Worm (Caenorhabditis elegans) whole organism, dauer: ENCODE results near the gene eif-2A.
"Not testable (repeated sequence)": the region's sequence is repeated elsewhere in the genome, so short reads cannot be mapped to it uniquely, and the experiment has no call there.

Experiments
- unc-62 ChIP-seq: sonication (generic microtip); optimal IDR thresholded peaks from 2 replicates; lab custom pipeline; 2017; ENCODE audit warnings: missing biosample characterization, missing genetic modification reagents, missing genetic modification characterization

Gene eif-2A

DNA sequence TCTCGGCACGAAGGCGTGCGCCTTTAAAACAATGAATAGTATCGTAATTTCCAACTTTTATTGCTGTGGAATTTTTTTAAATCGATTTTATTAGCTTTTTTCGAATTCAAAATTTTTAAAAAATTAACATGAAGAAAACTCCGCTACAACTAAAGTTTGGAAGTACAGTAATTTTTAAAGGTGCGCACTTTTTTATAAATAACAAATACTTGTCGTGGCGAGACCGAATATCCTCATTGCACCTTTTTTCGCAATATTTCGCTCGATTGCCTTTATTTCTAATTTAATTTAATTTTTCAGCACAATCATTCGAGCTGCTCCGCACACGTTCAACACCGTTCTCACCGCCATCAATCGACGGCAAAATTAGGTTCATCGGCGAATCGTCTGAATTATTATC is 25.7 kb upstream of the eif-2A start, which contains the start of the genes T09F3.2 and T09F3.7:
Gene T09F3.2 (plus strand): TSS at position 301 of the 400 bp plus-strand sequence.
Gene T09F3.7 (plus strand): TSS at position 315 of the 400 bp plus-strand sequence.
- TF ChIP-seq unc-62 (GFP tag; lab: Kevin White, UChicago), result no peak

ce11 chrII:10393282-10394179 is 23.1 kb upstream of the eif-2A start, which contains the start of gene gpd-1:
gpd-1 (plus strand) TSS chrII:10394129.
- no peak for TF ChIP-seq unc-62 (GFP tag; lab: Kevin White, UChicago)

ce11 chrII:10395303-10395757 is 21.3 kb upstream of the eif-2A start, which contains the start of gene T09F3.4:
T09F3.4 (plus strand) TSS chrII:10395707.
- no peak for TF ChIP-seq unc-62 (GFP tag; lab: Kevin White, UChicago)

DNA sequence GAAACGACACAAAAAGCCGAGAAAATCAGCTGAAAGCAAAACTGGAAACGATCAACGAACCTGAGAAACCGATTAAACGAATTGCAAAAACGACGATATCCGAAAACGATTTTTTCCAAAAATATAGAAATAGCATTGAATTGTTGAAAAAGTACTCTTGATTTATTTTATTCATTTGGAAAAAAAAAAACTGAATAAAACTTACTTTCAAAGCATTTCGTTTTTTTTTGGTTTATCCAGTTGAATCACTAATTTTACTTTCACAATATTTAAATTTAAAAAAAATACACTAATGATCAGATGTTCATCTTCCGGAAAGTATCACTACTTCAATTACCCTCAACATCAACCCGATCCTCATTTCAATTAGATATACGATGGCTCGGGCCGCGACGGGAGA is 20.0 kb upstream of the eif-2A start, which contains the start of gene T09F3.5:
Gene T09F3.5 (plus strand): TSS at position 301 of the 400 bp plus-strand sequence.
- TF ChIP-seq unc-62 (GFP tag; lab: Kevin White, UChicago), result no peak

DNA sequence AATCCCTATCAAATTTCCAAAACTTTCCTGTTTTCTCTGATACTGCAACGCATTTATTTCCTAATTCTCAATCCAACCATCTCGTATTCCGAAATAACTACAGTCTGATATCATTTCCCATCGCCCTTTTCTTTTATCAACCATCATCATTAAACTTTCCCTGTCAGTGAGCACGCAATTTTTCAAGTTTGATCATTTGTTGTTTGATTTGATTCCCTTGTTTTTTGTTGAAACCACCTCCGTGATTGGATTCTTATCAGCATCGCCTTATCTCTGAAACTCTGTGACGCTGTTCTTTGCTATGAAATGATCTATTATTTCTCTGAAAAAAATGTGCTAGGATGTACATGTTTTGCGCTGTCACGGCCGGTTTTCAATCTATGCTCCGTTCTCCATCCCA is 13.6 kb upstream of the eif-2A start:
- TF ChIP-seq unc-62 (GFP tag; lab: Kevin White, UChicago), result no peak

DNA sequence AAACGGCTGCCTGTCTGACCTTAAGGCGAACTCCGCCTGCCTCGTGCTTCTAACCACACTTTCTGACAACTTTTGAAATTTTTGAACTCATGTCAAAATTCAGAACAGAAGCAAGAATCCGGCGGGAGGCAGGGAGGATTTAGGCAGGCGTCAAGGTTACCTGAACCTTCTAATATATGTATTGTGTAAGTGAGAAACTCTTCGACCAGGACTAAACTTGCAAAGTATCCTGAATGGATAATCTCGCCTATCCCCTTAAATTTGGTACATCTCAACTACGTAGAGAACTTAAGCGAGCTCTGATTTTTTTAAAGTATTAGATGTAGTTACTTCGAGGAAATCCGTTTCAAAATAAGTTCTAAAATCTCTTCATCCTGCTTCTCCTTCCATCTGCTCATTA is 5.6 kb upstream of the eif-2A start, which contains the start of gene E04D5.5:
Gene E04D5.5 (plus strand): TSS at position 301 of the 400 bp plus-strand sequence.
- no peak for TF ChIP-seq unc-62 (GFP tag; lab: Kevin White, UChicago)

DNA sequence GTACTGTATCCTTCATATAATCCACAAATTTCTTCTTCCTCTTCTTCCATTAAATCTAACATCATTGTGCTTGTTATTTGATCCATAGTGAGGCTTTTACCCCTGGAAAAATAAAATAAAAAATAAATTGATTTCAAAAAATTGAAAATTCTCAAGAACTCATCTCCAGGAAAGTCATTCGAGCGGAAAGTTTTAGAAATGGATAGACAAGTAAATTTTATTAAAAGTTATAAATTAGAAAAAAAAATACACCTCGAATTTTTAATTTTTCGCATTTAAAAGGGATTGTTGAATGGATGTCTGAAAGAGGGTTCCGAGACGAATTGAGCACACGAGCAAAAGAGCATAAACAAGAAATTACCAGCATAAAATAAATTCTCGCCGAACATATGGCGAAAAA is 5.3 kb downstream of the eif-2A start, which contains the start of gene frpr-21:
Gene frpr-21 (minus strand): TSS at position 101 of the 400 bp plus-strand sequence.
- TF ChIP-seq unc-62 (GFP tag; lab: Kevin White, UChicago), result no peak

DNA sequence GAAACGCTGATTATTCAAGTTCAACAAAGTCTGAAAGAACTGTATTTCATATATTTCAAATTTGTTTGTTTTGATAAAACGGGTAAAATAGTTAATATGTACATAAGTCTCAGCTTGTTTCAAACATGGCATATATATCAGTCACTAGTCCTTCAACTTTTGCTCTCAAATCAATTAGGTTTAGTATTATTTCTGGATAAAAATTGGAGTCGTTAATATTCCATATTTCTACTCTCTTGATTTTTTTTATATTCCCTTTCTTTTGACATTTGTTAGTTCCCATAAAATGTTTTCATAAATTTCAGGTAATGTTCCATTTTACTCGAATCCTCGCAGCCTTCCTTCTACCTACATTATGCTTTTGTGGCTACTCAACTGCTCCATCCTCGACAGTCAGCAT is 19.2 kb downstream of the eif-2A start, which contains the start of gene cut-4:
Gene cut-4 (plus strand): TSS at position 301 of the 400 bp plus-strand sequence.
- TF ChIP-seq unc-62 (GFP tag; lab: Kevin White, UChicago), result no peak

DNA sequence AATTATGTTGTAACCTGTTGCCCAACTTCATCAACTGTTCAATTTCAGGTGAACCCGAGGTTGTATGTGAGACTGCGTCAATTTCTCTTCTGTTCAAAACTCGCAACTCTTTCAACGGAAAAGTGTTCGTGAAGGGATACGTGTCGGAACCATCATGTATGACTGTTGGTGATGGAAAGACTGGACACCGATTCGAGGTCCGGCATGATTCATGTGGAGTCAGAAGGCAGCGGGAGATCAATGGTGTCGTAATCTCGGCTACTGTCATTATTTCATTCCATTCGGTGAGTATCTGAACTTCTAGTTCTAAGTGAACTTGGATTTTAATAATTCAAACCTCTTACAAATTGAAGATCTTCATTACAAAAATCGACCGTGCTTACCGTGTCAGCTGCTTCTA is 21.2 kb downstream of the eif-2A start:
- TF ChIP-seq unc-62 (GFP tag; lab: Kevin White, UChicago), result no peak

DNA sequence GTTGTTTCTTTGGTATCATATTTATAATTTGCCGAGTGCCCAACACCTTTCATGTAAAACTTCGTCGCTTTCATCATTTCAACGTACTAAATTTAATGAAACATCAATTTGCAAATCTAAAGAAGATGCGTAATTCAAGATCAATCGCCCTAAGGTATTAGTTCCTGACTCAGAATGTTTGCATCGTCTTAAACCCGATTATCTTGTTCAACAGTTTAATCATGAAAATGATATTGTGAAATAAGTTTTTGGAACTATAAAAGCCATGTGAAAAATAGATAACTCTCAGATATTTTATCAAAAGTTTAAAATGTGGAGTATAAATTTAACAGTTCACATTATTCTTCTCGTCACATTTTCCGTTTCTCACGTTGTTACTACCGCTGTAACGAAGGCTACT is 23.4 kb downstream of the eif-2A start, which contains the start of gene E04D5.4:
Gene E04D5.4 (plus strand): TSS at position 301 of the 400 bp plus-strand sequence.
- no peak for TF ChIP-seq unc-62 (GFP tag; lab: Kevin White, UChicago)

DNA sequence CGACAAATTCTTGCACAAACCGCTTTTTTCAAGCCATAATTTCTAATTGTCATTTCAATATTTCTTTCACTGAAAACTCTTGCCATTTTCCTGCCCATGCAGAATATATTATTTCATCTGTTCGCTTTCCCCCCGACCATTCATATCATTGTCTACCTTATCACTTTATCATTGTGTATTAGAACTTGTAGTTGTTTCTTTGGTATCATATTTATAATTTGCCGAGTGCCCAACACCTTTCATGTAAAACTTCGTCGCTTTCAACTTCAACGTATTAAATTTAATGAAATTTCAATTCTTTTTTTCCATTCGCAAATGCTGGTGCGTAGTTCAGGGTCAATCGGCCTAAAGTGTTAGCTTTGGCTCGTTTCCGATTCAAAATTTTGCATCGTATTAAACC is 26.2 kb downstream of the eif-2A start, which contains the start of gene ZK673.1:
Gene ZK673.1 (plus strand): TSS at position 301 of the 400 bp plus-strand sequence.
- not testable (repeated sequence) for TF ChIP-seq unc-62 (GFP tag; lab: Kevin White, UChicago)

DNA sequence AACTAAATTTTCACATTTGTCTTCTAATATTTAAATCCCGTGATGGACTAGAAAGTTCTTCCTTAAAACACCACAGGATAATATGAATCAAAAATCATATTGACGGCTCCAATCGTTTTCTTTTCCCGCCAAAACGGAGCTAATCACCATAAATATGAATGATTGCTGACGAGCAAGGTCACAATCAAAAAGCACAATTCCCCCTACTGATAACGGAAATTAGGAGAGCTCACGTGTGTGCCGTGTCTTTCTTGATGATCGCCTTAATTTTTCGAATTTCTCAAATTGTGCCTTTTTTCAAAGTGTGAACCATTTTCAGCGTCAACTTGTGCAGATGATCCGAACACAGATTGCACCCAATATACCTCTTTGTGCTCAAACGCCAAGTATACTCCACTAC is 27.3 kb downstream of the eif-2A start:
- no peak for TF ChIP-seq unc-62 (GFP tag; lab: Kevin White, UChicago)

DNA sequence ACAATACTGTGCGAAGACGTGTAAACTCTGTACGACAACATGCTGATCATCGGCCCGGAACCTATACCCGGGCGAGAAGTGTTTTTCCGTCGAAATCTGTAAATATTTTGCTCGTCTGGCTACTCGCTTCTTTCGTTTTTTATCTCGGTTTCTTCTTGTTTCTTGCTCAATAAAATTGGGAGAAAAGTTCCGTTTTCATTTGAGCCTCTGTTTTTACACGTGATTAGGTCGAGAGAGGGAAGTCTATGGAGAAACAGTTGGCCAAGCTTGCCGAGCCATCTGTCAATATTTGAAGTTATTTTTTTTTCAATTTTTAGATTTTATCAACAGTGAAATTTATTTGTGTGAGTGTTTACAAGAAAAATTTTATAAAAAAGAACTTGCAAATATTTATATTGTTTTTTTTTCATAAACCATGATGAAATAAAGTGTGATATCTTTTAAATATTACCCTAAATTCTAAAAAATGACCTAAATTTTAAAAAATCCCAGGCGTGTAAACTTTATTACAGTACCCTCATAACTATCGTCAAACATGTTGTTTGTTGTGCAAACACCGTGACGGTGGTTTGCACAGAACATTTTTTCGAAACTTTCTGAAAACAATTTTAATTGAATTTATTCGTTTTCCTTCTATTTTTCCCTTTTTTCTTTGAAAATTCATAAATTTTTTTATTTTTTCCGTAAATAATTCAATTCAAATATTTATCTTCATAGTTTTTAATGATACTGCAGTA is 28.5 kb downstream of the eif-2A start:
- no peak for TF ChIP-seq unc-62 (GFP tag; lab: Kevin White, UChicago)

DNA sequence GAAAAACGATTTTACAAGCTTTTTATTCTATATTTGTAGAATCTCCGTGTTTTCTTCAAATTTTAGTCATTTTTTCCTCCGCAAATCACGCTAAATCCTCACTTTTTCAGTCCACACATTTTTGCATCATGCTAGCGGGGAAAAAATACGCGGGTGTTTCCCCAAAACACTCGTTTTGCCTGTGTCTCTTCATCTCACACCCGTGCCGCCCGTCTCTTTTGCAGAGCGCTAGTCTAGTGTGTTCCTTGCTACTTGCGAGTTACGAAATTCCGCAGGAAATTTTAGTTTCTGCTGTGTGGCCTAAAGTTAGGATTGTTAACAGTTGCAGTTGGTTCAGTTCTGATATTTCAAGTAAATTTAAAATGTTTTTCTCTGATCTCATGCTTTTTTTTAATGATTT is 29.1 kb downstream of the eif-2A start:
- TF ChIP-seq unc-62 (GFP tag; lab: Kevin White, UChicago), result no peak

- TF ChIP-seq unc-62 (GFP tag; lab: Kevin White, UChicago), result no peak
These were observed 29.7 kb downstream of the eif-2A start for ce11 chrII:10446300-10446699.
